Fruit fly (Drosophila melanogaster) whole organism, pupa: Measurements from ENCODE around the gene Max.
A peak's percentile ranks its signal among the peaks of the same experiment; 100 is the strongest.

Source experiments
- CG10348 ChIP-seq: fragments of 200-800 bp; sonication (Bioruptor generic); IDR thresholded peaks from 2 replicates; pipeline ENCODE4 v1.3.6; 2022; ENCODE audit warnings: missing biosample characterization, missing genetic modification characterization
- CG12605 ChIP-seq: fragments of 200-800 bp; sonication (Bioruptor generic); IDR thresholded peaks from 2 replicates; pipeline ENCODE4 v1.3.6; 2022; ENCODE audit warnings: missing biosample characterization, missing genetic modification characterization
- CG13204 ChIP-seq: fragments of 200-800 bp; sonication (Bioruptor generic); optimal IDR thresholded peaks from 2 replicates; lab custom pipeline; 2018; ENCODE audit warnings: missing biosample characterization, mild to moderate bottlenecking, missing genetic modification characterization, moderate library complexity
- CG14655 ChIP-seq: fragments of 200-800 bp; sonication (Bioruptor generic); optimal IDR thresholded peaks from 3 replicates; lab custom pipeline; 2017; ENCODE audit warnings: mild to moderate bottlenecking, missing biosample characterization, missing genetic modification reagents, missing genetic modification characterization
- CG15710 ChIP-seq: fragments of 200-800 bp; sonication (Bioruptor generic); optimal IDR thresholded peaks from 2 replicates; lab custom pipeline; 2018; ENCODE audit warnings: missing biosample characterization, mild to moderate bottlenecking, missing genetic modification characterization, moderate library complexity
- CG17806 ChIP-seq: fragments of 200-800 bp; sonication (Bioruptor generic); optimal IDR thresholded peaks from 2 replicates; lab custom pipeline; 2018; ENCODE audit warnings: missing biosample characterization, mild to moderate bottlenecking, missing genetic modification characterization, moderate library complexity
- CG32121 ChIP-seq: fragments of 200-800 bp; sonication (Bioruptor generic); IDR thresholded peaks from 2 replicates; pipeline ENCODE4 v1.3.6; 2022; ENCODE audit warnings: missing biosample characterization, missing genetic modification characterization
- CG34367 ChIP-seq: fragments of 200-800 bp; sonication (Bioruptor generic); optimal IDR thresholded peaks from 2 replicates; lab custom pipeline; 2018; ENCODE audit warnings: missing biosample characterization, mild to moderate bottlenecking, missing genetic modification characterization
- CG4496 ChIP-seq: fragments of 200-800 bp; sonication (Bioruptor generic); IDR thresholded peaks from 3 replicates; pipeline ENCODE4 v1.3.6; 2022; ENCODE audit warnings: missing biosample characterization, missing genetic modification characterization
- CG8159 ChIP-seq: fragments of 200-800 bp; sonication (Bioruptor generic); optimal IDR thresholded peaks from 3 replicates; lab custom pipeline; 2018; ENCODE audit warnings: missing biosample characterization, mild to moderate bottlenecking, missing genetic modification characterization, moderate library complexity
- CG8301 ChIP-seq: fragments of 200-800 bp; sonication (Bioruptor generic); optimal IDR thresholded peaks from 2 replicates; lab custom pipeline; 2018; ENCODE audit warnings: missing biosample characterization, mild to moderate bottlenecking, missing genetic modification characterization
- CG9948 ChIP-seq: fragments of 200-800 bp; sonication (Bioruptor generic); optimal IDR thresholded peaks from 2 replicates; lab custom pipeline; 2018; ENCODE audit warnings: missing biosample characterization, mild to moderate bottlenecking, missing genetic modification characterization, moderate library complexity
- D1 ChIP-seq: fragments of 200-800 bp; sonication (Bioruptor generic); optimal IDR thresholded peaks from 2 replicates; lab custom pipeline; 2018; ENCODE audit warnings: missing biosample characterization, mild to moderate bottlenecking, missing genetic modification characterization, moderate library complexity
- EcR ChIP-seq: fragments of 200-800 bp; sonication (Bioruptor generic); optimal IDR thresholded peaks from 3 replicates; lab custom pipeline; 2019; ENCODE audit warnings: missing biosample characterization, missing genetic modification characterization, mild to moderate bottlenecking, moderate library complexity, missing genetic modification reagents
- Ets98B ChIP-seq: fragments of 200-800 bp; sonication (Bioruptor generic); IDR thresholded peaks from 2 replicates; pipeline ENCODE4 v1.3.6; 2022; ENCODE audit warnings: missing biosample characterization, missing genetic modification characterization
- Pif1A ChIP-seq: fragments of 200-800 bp; sonication (Bioruptor generic); optimal IDR thresholded peaks from 3 replicates; lab custom pipeline; 2016; ENCODE audit warnings: missing biosample characterization, missing genetic modification characterization
- Pif1B ChIP-seq: fragments of 200-800 bp; sonication (Bioruptor generic); optimal IDR thresholded peaks from 3 replicates; lab custom pipeline; 2016; ENCODE audit warnings: missing biosample characterization, missing genetic modification characterization
- Snoo ChIP-seq: fragments of 200-800 bp; sonication (Bioruptor generic); optimal IDR thresholded peaks from 3 replicates; lab custom pipeline; 2017; ENCODE audit warnings: missing biosample characterization, mild to moderate bottlenecking, missing genetic modification characterization, inconsistent platforms
- fd96Ca ChIP-seq: fragments of 200-800 bp; sonication (Bioruptor generic); IDR thresholded peaks from 3 replicates; pipeline ENCODE4 v1.3.6; 2022; ENCODE audit warnings: missing biosample characterization, missing genetic modification characterization
- gl ChIP-seq: fragments of 200-800 bp; sonication (Bioruptor generic); optimal IDR thresholded peaks from 2 replicates; lab custom pipeline; 2018; ENCODE audit warnings: missing biosample characterization, mild to moderate bottlenecking, missing genetic modification characterization
- rn ChIP-seq: fragments of 200-800 bp; sonication (Bioruptor generic); IDR thresholded peaks from 2 replicates; pipeline ENCODE4 v1.3.6; 2022; ENCODE audit warnings: missing biosample characterization, missing genetic modification characterization

Max gene

DNA sequence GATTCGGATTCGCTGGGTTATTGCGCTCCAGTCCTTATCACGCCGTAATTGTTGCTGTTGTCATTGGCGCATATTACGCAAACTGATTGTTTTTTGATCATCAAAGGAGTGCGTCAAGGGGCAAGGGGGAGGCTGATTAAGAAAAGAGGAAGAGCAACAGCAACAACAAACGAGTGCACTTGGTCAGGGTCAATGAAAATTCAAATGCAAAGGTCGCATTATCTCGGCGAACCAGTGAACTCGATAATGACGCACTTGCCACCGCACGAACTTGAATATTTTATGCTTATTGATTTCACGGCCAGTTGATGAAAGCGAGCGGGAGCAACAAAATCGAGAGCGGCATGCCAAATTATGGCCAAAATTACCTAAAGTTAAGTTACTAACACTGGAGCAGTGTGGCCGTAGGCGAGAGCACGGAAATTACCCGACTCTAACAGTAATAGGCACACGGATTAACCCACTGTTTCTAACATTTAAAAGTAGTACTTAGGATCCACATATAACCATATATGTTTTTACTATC lies 3.6 kb downstream of the Max start, which contains the start of gene nes:
nes (minus strand) TSS at position 402 of the 526 bp plus-strand sequence.
- TF ChIP-seq CG9948 (tag; lab: Kevin White, UChicago), result no peak
- no peak; the same call in 1 of the 2 replicates for TF ChIP-seq Ets98B (GFP tag; lab: Robert Waterston, UW)
- TF ChIP-seq CG10348 (GFP tag; lab: Robert Waterston, UW), result no peak
- no peak for TF ChIP-seq fd96Ca (GFP tag; lab: Robert Waterston, UW)
- no peak for TF ChIP-seq D1 (tag; lab: Kevin White, UChicago)
- peak; percentile 12 for TF ChIP-seq Snoo
- TF ChIP-seq EcR, result peak; percentile 96
- no peak for TF ChIP-seq CG12605 (GFP tag; lab: Robert Waterston, UW)
- no peak for TF ChIP-seq Pif1A (GFP tag; lab: Kevin White, UChicago)
- no peak for TF ChIP-seq CG32121 (GFP tag; lab: Robert Waterston, UW)

DNA sequence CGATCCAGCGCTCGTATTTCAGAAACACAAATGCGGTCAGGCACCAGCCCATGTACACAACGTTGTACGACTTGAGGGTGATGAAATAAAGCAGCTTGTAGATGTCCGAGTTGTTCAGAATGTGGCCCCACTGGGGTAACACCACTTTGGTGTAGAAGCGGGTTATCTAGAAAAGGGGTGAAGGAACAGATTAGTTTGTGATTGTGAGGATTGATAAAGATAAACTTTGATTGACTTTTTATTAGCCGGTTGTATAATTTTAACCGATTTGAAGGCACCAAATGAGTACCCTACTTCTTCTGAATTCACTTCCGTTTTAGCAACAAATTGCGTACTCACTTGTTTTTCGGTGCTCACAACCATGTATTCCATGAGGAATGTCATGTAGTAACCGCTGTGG lies 5.8 kb downstream of the Max start:
- TF ChIP-seq Pif1A (GFP tag; lab: Kevin White, UChicago) (no peak), CG9948 (tag; lab: Kevin White, UChicago) (no peak), rn (GFP tag; lab: Robert Waterston, UW) (no peak), CG17806 (tag; lab: Kevin White, UChicago) (no peak), gl (no peak), CG34367 (tag; lab: Kevin White, UChicago) (no peak), Ets98B (GFP tag; lab: Robert Waterston, UW) (no peak)

DNA sequence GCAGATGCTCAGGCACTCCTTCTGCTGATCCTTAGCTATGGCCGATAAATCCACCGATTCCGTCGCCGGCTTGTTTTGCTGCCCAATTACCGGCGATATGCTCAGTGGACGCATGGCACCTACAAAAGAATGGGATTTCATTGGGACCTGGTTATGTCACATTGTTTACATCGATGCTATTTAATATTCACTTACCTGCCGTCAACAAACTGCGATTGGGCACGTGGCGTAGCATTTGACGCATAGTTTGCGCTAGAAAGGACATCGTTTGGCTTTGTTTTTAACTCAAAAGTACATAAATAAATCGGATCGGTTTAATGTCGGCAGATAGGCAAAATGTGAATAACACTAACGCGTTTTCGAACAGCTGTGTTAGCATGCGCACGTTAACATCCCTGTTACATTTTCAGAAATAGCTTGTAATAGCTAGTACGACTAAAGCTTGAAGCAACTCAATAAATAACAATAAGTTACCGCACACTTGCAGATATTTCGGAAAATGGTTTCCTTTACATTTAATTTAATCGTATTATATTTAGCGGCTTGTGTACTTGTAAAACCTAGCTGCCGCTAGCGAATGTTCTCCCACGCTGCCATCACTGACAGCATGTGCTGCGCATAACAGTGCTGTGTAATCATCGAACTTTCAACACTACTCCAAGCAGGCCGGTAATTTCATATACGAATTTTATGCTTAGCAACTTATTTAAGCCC lies 9.1 kb downstream of the Max start, which contains the start of the genes mRpL21 and rept:
mRpL21 (minus strand) TSS at position 347 of the 714 bp plus-strand sequence.
rept (plus strand) TSS at position 626 of the 714 bp plus-strand sequence.
- TF ChIP-seq CG17806 (tag; lab: Kevin White, UChicago) (peak; percentile 13), CG10348 (GFP tag; lab: Robert Waterston, UW) (no peak), CG34367 (tag; lab: Kevin White, UChicago) (peak; percentile 20), fd96Ca (GFP tag; lab: Robert Waterston, UW) (no peak), CG4496 (GFP tag; lab: Robert Waterston, UW) (peak; percentile 55; the same call in 2 of the 3 replicates), EcR (no peak), CG13204 (GFP tag; lab: Kevin White, UChicago) (no peak), CG15710 (peak; percentile 56), D1 (tag; lab: Kevin White, UChicago) (peak; percentile 24), CG32121 (GFP tag; lab: Robert Waterston, UW) (no peak), CG12605 (GFP tag; lab: Robert Waterston, UW) (no peak), CG9948 (tag; lab: Kevin White, UChicago) (no peak), CG8301 (tag; lab: Kevin White, UChicago) (no peak), gl (no peak), rn (GFP tag; lab: Robert Waterston, UW) (no peak), Ets98B (GFP tag; lab: Robert Waterston, UW) (no peak; the same call in 1 of the 2 replicates), Pif1B (GFP tag; lab: Kevin White, UChicago) (no peak), CG14655 (GFP tag; lab: Kevin White, UChicago) (no peak), Snoo (peak; percentile 34), Pif1A (GFP tag; lab: Kevin White, UChicago) (no peak), CG8159 (no peak)
- TF ChIP-seq, all 21 proteins: peak for 6

DNA sequence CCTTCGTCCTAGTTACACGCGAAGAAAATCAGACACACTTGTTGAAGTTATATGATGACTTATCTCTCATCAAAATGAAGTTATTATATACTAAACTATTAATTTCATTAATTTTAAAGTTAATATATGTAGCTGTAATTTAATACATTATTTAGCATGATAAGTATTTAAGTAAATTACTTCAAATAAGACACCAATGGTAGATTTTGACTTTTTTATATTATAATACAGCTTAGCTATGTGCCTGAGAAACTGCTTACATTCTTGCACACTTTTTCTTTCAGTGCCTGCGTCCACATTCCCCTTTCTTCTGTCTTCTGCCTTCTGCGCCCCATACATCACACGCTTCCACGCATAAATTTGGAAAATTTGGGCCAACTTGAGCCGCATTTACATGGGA lies 12.3 kb downstream of the Max start:
- TF ChIP-seq Snoo, result no peak
- TF ChIP-seq CG10348 (GFP tag; lab: Robert Waterston, UW), result no peak
- no peak for TF ChIP-seq CG4496 (GFP tag; lab: Robert Waterston, UW)
- TF ChIP-seq CG14655 (GFP tag; lab: Kevin White, UChicago), result no peak
- no peak for TF ChIP-seq CG32121 (GFP tag; lab: Robert Waterston, UW)
- no peak for TF ChIP-seq CG9948 (tag; lab: Kevin White, UChicago)
- no peak for TF ChIP-seq EcR
- TF ChIP-seq CG8159, result no peak
- no peak for TF ChIP-seq Pif1B (GFP tag; lab: Kevin White, UChicago)
- TF ChIP-seq CG13204 (GFP tag; lab: Kevin White, UChicago), result no peak
- TF ChIP-seq CG8301 (tag; lab: Kevin White, UChicago), result no peak
- TF ChIP-seq, all 21 proteins: peak for 0

DNA sequence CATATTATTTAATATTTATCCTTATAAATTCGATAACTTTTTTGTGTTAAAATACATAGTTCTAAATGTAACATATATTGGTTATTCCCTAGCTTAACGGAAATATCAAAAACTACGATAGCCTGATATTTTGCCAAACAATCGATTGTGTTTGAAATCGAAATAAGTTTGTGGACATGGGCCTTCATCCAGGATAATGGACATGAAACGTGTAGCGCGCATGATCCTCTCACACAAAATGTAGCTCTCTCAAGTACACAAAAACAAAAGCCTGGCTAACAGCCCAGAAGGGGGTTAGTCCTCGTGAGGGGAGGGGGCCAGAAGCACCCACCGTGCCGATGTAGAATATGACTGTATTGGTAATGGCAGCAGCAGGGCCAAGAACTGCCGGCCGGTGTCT lies 26.2 kb downstream of the Max start:
- TF ChIP-seq CG9948 (tag; lab: Kevin White, UChicago), result no peak
- no peak for TF ChIP-seq Ets98B (GFP tag; lab: Robert Waterston, UW)
- no peak for TF ChIP-seq Snoo
- no peak for TF ChIP-seq CG17806 (tag; lab: Kevin White, UChicago)
- TF ChIP-seq Pif1B (GFP tag; lab: Kevin White, UChicago), result no peak
- TF ChIP-seq fd96Ca (GFP tag; lab: Robert Waterston, UW), result no peak
- no peak for TF ChIP-seq D1 (tag; lab: Kevin White, UChicago)
- no peak for TF ChIP-seq CG8159
- no peak for TF ChIP-seq CG13204 (GFP tag; lab: Kevin White, UChicago)
- no peak for TF ChIP-seq rn (GFP tag; lab: Robert Waterston, UW)
- TF ChIP-seq CG10348 (GFP tag; lab: Robert Waterston, UW), result no peak
- TF ChIP-seq, all 21 proteins: peak for 0
